Worm (Caenorhabditis elegans) whole organism, L4 larva: ENCODE measurements around the gene nstp-2.

Experiments used
- D1046.2 ChIP-seq: fragments of 200-800 bp; sonication (Bioruptor generic); IDR thresholded peaks from 2 replicates; pipeline ENCODE4 v1.3.6; 2022; ENCODE audit warnings: missing genetic modification characterization, missing compliant biosample characterization
- F49E8.2 ChIP-seq: sonication (generic microtip); optimal IDR thresholded peaks from 2 replicates; lab custom pipeline; 2016; ENCODE audit warnings: missing compliant biosample characterization, mild to moderate bottlenecking, missing genetic modification characterization, borderline replicate concordance
- T20F7.1 ChIP-seq: fragments of 200-800 bp; sonication (Bioruptor generic); optimal IDR thresholded peaks from 2 replicates; lab custom pipeline; 2018; ENCODE audit warnings: mild to moderate bottlenecking, missing genetic modification characterization, missing compliant biosample characterization
- Y105C5A.15 ChIP-seq: fragments of 200-800 bp; sonication (Bioruptor generic); IDR thresholded peaks from 2 replicates; pipeline ENCODE4 v1.3.6; 2022; ENCODE audit warnings: missing genetic modification characterization, missing compliant biosample characterization
- Y5F2A.4 ChIP-seq: fragments of 200-800 bp; sonication (Bioruptor generic); optimal IDR thresholded peaks from 2 replicates; lab custom pipeline; 2018; ENCODE audit warnings: mild to moderate bottlenecking, missing genetic modification characterization, missing compliant biosample characterization
- attf-4 ChIP-seq: sonication (generic microtip); optimal IDR thresholded peaks from 3 replicates; lab custom pipeline; 2017; ENCODE audit warnings: missing biosample characterization, missing genetic modification characterization
- ceh-20 ChIP-seq: fragments of 200-800 bp; sonication (Bioruptor generic); IDR thresholded peaks from 2 replicates; pipeline ENCODE4 v1.3.6; 2022; ENCODE audit warnings: missing genetic modification reagents, missing genetic modification characterization, missing compliant biosample characterization
- ceh-28 ChIP-seq: fragments of 150-350 bp; optimal IDR thresholded peaks from 2 replicates; lab custom pipeline; 2014; ENCODE audit warnings: missing biosample characterization, missing genetic modification reagents, missing genetic modification characterization
- ceh-82 ChIP-seq: sonication (generic microtip); optimal IDR thresholded peaks from 2 replicates; lab custom pipeline; 2017; ENCODE audit warnings: missing biosample characterization, missing genetic modification characterization
- ces-1 ChIP-seq: fragments of 150-350 bp; sonication (generic microtip); optimal IDR thresholded peaks from 4 replicates; lab custom pipeline; 2014; ENCODE audit warnings: missing biosample characterization, missing genetic modification reagents, missing genetic modification characterization
- ctbp-1 ChIP-seq: fragments of 200-800 bp; sonication (Bioruptor generic); IDR thresholded peaks from 2 replicates; pipeline ENCODE4 v1.3.6; 2022; ENCODE audit warnings: missing genetic modification reagents, missing genetic modification characterization, missing compliant biosample characterization
- daf-16 ChIP-seq, 3 experiments: sonication (generic microtip); optimal IDR thresholded peaks; 2 replicates each; lab custom pipeline; 2016 to 2017; ENCODE audit warnings: missing genetic modification characterization in 3 of 3, missing genetic modification reagents in 3 of 3, mild to moderate bottlenecking in 2 of 3, missing compliant biosample characterization in 2 of 3, missing biosample characterization in 1 of 3, moderate library complexity in 1 of 3
- daf-19 ChIP-seq: fragments of 200-800 bp; sonication (Bioruptor generic); conservative IDR thresholded peaks from 2 replicates; pipeline ENCODE4 v1.3.6; 2022; ENCODE audit warnings: missing genetic modification characterization, missing compliant biosample characterization
- dmd-6 ChIP-seq: fragments of 200-800 bp; sonication (Bioruptor generic); IDR thresholded peaks from 2 replicates; pipeline ENCODE4 v1.3.6; 2022; ENCODE audit warnings: missing genetic modification reagents, missing genetic modification characterization, missing compliant biosample characterization
- duxl-1 ChIP-seq: sonication (generic microtip); optimal IDR thresholded peaks from 2 replicates; lab custom pipeline; 2016; ENCODE audit warnings: mild to moderate bottlenecking, missing genetic modification characterization, moderate library complexity, missing compliant biosample characterization; ENCODE audit not compliant: poor library complexity
- dve-1 ChIP-seq: sonication (generic microtip); optimal IDR thresholded peaks from 2 replicates; lab custom pipeline; 2017; ENCODE audit warnings: antibody characterized with exemption, mild to moderate bottlenecking, missing genetic modification characterization, missing compliant biosample characterization; ENCODE audit not compliant: insufficient read depth
- egl-27 ChIP-seq: sonication (generic microtip); optimal IDR thresholded peaks from 3 replicates; lab custom pipeline; 2017; ENCODE audit warnings: missing biosample characterization, missing genetic modification reagents, missing genetic modification characterization
- egl-43 ChIP-seq: fragments of 200-800 bp; sonication (Bioruptor generic); IDR thresholded peaks from 2 replicates; pipeline ENCODE4 v1.3.6; 2022; ENCODE audit warnings: missing genetic modification reagents, missing genetic modification characterization, missing compliant biosample characterization
- fkh-10 ChIP-seq: fragments of 150-350 bp; optimal IDR thresholded peaks from 2 replicates; lab custom pipeline; 2014; ENCODE audit warnings: missing biosample characterization, missing genetic modification reagents, missing genetic modification characterization
- hlh-30 ChIP-seq: sonication (generic microtip); optimal IDR thresholded peaks from 2 replicates; lab custom pipeline; 2017; ENCODE audit warnings: antibody characterized with exemption, mild to moderate bottlenecking, missing genetic modification characterization, missing compliant biosample characterization; ENCODE audit not compliant: insufficient read depth
- hmg-1.1 ChIP-seq: fragments of 200-800 bp; sonication (Bioruptor generic); IDR thresholded peaks from 2 replicates; pipeline ENCODE4 v1.3.6; 2022; ENCODE audit warnings: missing genetic modification reagents, missing genetic modification characterization, missing compliant biosample characterization
- jun-1 ChIP-seq: fragments of 150-350 bp; optimal IDR thresholded peaks from 2 replicates; lab custom pipeline; 2014; ENCODE audit warnings: missing biosample characterization, missing genetic modification reagents, missing genetic modification characterization
- lin-1 ChIP-seq: fragments of 200-800 bp; sonication (Bioruptor generic); IDR thresholded peaks from 2 replicates; pipeline ENCODE4 v1.3.6; 2022; ENCODE audit warnings: missing genetic modification reagents, missing genetic modification characterization, missing compliant biosample characterization
- lin-13 ChIP-seq: fragments of 150-350 bp; optimal IDR thresholded peaks from 2 replicates; lab custom pipeline; 2014; ENCODE audit warnings: missing biosample characterization, missing genetic modification reagents, missing genetic modification characterization
- lsy-2 ChIP-seq, 2 experiments: fragments of 150-350 bp in 1 of 2; sonication (generic microtip) in 1 of 2; optimal IDR thresholded peaks; 2 replicates each; lab custom pipeline; 2014 to 2017; ENCODE audit warnings: missing biosample characterization in 2 of 2, missing genetic modification characterization in 2 of 2
- madf-5 ChIP-seq, 2 experiments: fragments of 200-800 bp; sonication (Bioruptor generic); IDR thresholded peaks; 2 replicates each; pipeline ENCODE4 v1.3.6; 2022; ENCODE audit warnings: missing compliant biosample characterization in 2 of 2, missing genetic modification characterization in 2 of 2
- madf-9 ChIP-seq: fragments of 200-800 bp; sonication (Bioruptor generic); conservative IDR thresholded peaks from 2 replicates; pipeline ENCODE4 v1.3.6; 2022; ENCODE audit warnings: missing genetic modification reagents, missing genetic modification characterization, missing compliant biosample characterization
- mdl-1 ChIP-seq, 2 experiments: fragments of 150-350 bp in 1 of 2; sonication (generic microtip) in 1 of 2; optimal IDR thresholded peaks; 2 replicates each; lab custom pipeline; 2014 to 2017; ENCODE audit warnings: missing biosample characterization in 2 of 2, missing genetic modification characterization in 2 of 2
- mdt-29 ChIP-seq: fragments of 200-800 bp; sonication (Bioruptor generic); IDR thresholded peaks from 2 replicates; pipeline ENCODE4 v1.3.6; 2022; ENCODE audit warnings: missing genetic modification reagents, missing genetic modification characterization, missing compliant biosample characterization
- mep-1 ChIP-seq: fragments of 150-350 bp; sonication (generic microtip); optimal IDR thresholded peaks from 3 replicates; lab custom pipeline; 2014; ENCODE audit warnings: missing biosample characterization, missing genetic modification characterization
- mes-2 ChIP-seq: sonication (generic microtip); optimal IDR thresholded peaks from 2 replicates; lab custom pipeline; 2016; ENCODE audit warnings: missing genotype, mild to moderate bottlenecking, missing genetic modification characterization, missing compliant biosample characterization; ENCODE audit not compliant: poor library complexity, severe bottlenecking
- mxl-2 ChIP-seq: fragments of 200-800 bp; sonication (Bioruptor generic); conservative IDR thresholded peaks from 2 replicates; pipeline ENCODE4 v1.3.6; 2022; ENCODE audit warnings: missing genetic modification reagents, missing genetic modification characterization, missing compliant biosample characterization
- nhr-10 ChIP-seq: fragments of 150-350 bp; optimal IDR thresholded peaks from 2 replicates; lab custom pipeline; 2014; ENCODE audit warnings: missing biosample characterization, missing genetic modification characterization
- nhr-102 ChIP-seq: sonication (generic microtip); optimal IDR thresholded peaks from 2 replicates; lab custom pipeline; 2016; ENCODE audit warnings: mild to moderate bottlenecking, missing genetic modification characterization, moderate library complexity, missing compliant biosample characterization
- nhr-111 ChIP-seq: fragments of 200-800 bp; sonication (Bioruptor generic); optimal IDR thresholded peaks from 2 replicates; lab custom pipeline; 2018; ENCODE audit warnings: mild to moderate bottlenecking, missing genetic modification characterization, missing compliant biosample characterization
- nhr-28 ChIP-seq: fragments of 150-350 bp; optimal IDR thresholded peaks from 2 replicates; lab custom pipeline; 2014; ENCODE audit warnings: missing biosample characterization, missing genetic modification characterization
- nhr-41 ChIP-seq: fragments of 200-800 bp; sonication (Bioruptor generic); IDR thresholded peaks from 2 replicates; pipeline ENCODE4 v1.3.6; 2022; ENCODE audit warnings: missing genetic modification reagents, missing genetic modification characterization, missing compliant biosample characterization
- nhr-48 ChIP-seq: sonication (generic microtip); optimal IDR thresholded peaks from 2 replicates; lab custom pipeline; 2016; ENCODE audit warnings: mild to moderate bottlenecking, missing genetic modification characterization, missing compliant biosample characterization
- saeg-2 ChIP-seq: fragments of 200-800 bp; sonication (Bioruptor generic); IDR thresholded peaks from 2 replicates; pipeline ENCODE4 v1.3.6; 2022; ENCODE audit warnings: missing genetic modification reagents, missing genetic modification characterization, missing compliant biosample characterization
- set-16 ChIP-seq: fragments of 200-800 bp; sonication (Bioruptor generic); IDR thresholded peaks from 2 replicates; pipeline ENCODE4 v1.3.6; 2022; ENCODE audit warnings: missing genetic modification reagents, missing genetic modification characterization, missing compliant biosample characterization
- skn-1 ChIP-seq: fragments of 150-350 bp; optimal IDR thresholded peaks from 2 replicates; lab custom pipeline; 2014; ENCODE audit warnings: missing biosample characterization, missing genetic modification characterization
- snpc-1.2 ChIP-seq: fragments of 200-800 bp; sonication (Bioruptor generic); IDR thresholded peaks from 2 replicates; pipeline ENCODE4 v1.3.6; 2022; ENCODE audit warnings: missing genetic modification reagents, missing genetic modification characterization, missing compliant biosample characterization
- snpc-4 ChIP-seq: fragments of 150-350 bp; optimal IDR thresholded peaks from 2 replicates; lab custom pipeline; 2014; ENCODE audit warnings: missing biosample characterization, missing genetic modification characterization
- spr-3 ChIP-seq: fragments of 200-800 bp; sonication (Bioruptor generic); optimal IDR thresholded peaks from 2 replicates; lab custom pipeline; 2018; ENCODE audit warnings: mild to moderate bottlenecking, missing genetic modification characterization, missing compliant biosample characterization
- unc-130 ChIP-seq: sonication (generic microtip); optimal IDR thresholded peaks from 2 replicates; lab custom pipeline; 2016; ENCODE audit warnings: missing genetic modification reagents, missing genetic modification characterization, missing compliant biosample characterization
- vab-7 ChIP-seq: fragments of 200-800 bp; sonication (Bioruptor generic); IDR thresholded peaks from 2 replicates; pipeline ENCODE4 v1.3.6; 2022; ENCODE audit warnings: missing genetic modification reagents, missing genetic modification characterization, missing compliant biosample characterization
- zag-1 ChIP-seq: fragments of 150-350 bp; optimal IDR thresholded peaks from 2 replicates; lab custom pipeline; 2014; ENCODE audit warnings: missing biosample characterization, missing genetic modification characterization
- zfp-2 ChIP-seq: sonication (generic microtip); optimal IDR thresholded peaks from 2 replicates; lab custom pipeline; 2016; ENCODE audit warnings: mild to moderate bottlenecking, missing genetic modification characterization, missing compliant biosample characterization
- zip-11 ChIP-seq: fragments of 200-800 bp; sonication (Bioruptor generic); IDR thresholded peaks from 2 replicates; pipeline ENCODE4 v1.3.6; 2022; ENCODE audit warnings: missing genetic modification characterization, missing compliant biosample characterization
- ztf-11 ChIP-seq: fragments of 150-350 bp; optimal IDR thresholded peaks from 2 replicates; lab custom pipeline; 2014; ENCODE audit warnings: missing biosample characterization, missing genetic modification characterization

nstp-2 gene

DNA sequence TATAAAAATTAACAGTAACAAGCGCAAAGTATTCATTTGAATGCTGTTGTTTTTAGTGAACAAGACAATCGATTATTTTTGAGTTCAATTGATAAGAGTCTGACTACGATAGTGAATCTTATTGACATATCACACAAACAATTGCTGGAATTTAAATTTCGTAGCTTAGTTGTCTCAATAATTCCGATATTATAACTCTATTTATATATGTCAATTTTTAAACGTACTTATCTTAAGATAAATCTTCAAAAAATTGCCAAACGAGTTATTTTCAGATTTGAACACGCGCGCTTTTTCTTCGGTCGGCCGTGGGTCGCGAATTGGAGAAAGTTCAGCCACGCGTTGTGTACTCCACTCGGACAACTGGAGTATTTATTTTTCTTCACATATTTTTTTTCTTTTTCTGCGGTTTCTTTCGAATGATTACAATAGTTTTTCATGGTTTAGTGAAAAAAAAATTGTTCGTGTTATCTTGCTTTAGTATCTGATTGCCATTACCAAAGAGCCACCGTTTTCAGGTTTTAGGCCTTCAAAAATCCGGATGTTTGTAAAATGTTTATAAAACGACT, 25.8 kb upstream of the nstp-2 start, which contains the start of the genes cest-5.1 and C01B10.9 (continued):
- TF ChIP-seq zfp-2 (no peak), egl-27 (tag; lab: Kevin White, UChicago) (no peak), skn-1 (tag; lab: Kevin White, UChicago) (no peak), Y5F2A.4 (no peak), hmg-1.1 (GFP tag; lab: Robert Waterston, UW) (no peak), nhr-41 (GFP tag; lab: Robert Waterston, UW) (no peak), snpc-1.2 (GFP tag; lab: Robert Waterston, UW) (peak; percentile 90), jun-1 (tag; lab: Kevin White, UChicago) (no peak), daf-19 (no peak), ceh-82 (tag; lab: Kevin White, UChicago) (no peak), mxl-2 (no peak), mdt-29 (no peak), mdl-1 (tag; optimal IDR thresholded peaks at IDR 0.05; lab: Kevin White, UChicago) (no peak), D1046.2 (no peak), spr-3 (GFP tag; lab: Kevin White, UChicago) (no peak), nhr-111 (GFP tag; lab: Kevin White, UChicago) (no peak), ceh-28 (no peak), madf-9 (GFP tag; lab: Robert Waterston, UW) (0 out of 2 replicates have a peak, but pooled peaks have one; percentile 31), ztf-11 (tag; lab: Kevin White, UChicago) (no peak), snpc-4 (tag; lab: Kevin White, UChicago) (peak; percentile 12), hlh-30 (tag; lab: Kevin White, UChicago) (no peak), lsy-2 (tag; optimal IDR thresholded peaks at IDR 0.05; lab: Kevin White, UChicago) (peak in 1 of 2 experiments; percentile 79), nhr-48 (tag; lab: Kevin White, UChicago) (no peak), mep-1 (tag; lab: Kevin White, UChicago) (no peak), zag-1 (tag; lab: Kevin White, UChicago) (no peak), ceh-20 (GFP tag; lab: Robert Waterston, UW) (no peak), dmd-6 (GFP tag; lab: Robert Waterston, UW) (peak; percentile 63), duxl-1 (tag; lab: Kevin White, UChicago) (peak; percentile 41), dve-1 (tag; lab: Kevin White, UChicago) (peak; percentile 49), daf-16 (GFP tag; optimal IDR thresholded peaks at IDR 0.05; lab: Kevin White, UChicago) (peak in 1 of 2 experiments; percentile 7), daf-16 (tag; optimal IDR thresholded peaks at IDR 0.05; lab: Kevin White, UChicago) (peak; percentile 59), set-16 (GFP tag; lab: Robert Waterston, UW) (no peak), mes-2 (peak; percentile 99), lin-13 (GFP tag; lab: Kevin White, UChicago) (no peak), vab-7 (no peak), nhr-28 (tag; lab: Kevin White, UChicago) (peak; percentile 31), nhr-10 (tag; lab: Kevin White, UChicago) (no peak), ces-1 (no peak), madf-5 (GFP tag; IDR thresholded peaks at IDR 0.05; lab: Robert Waterston, UW) (no peak), egl-43 (no peak), unc-130 (GFP tag; lab: Kevin White, UChicago) (peak; percentile 88), lin-1 (GFP tag; lab: Robert Waterston, UW) (no peak), saeg-2 (no peak), T20F7.1 (GFP tag; lab: Kevin White, UChicago) (peak; percentile 15), attf-4 (tag; lab: Kevin White, UChicago) (no peak), fkh-10 (GFP tag; lab: Kevin White, UChicago) (no peak), F49E8.2 (no peak), Y105C5A.15 (no peak), nhr-102 (tag; lab: Kevin White, UChicago) (peak; percentile 33), ctbp-1 (no peak), zip-11 (GFP tag; lab: Robert Waterston, UW) (no peak)
